Worm (Caenorhabditis elegans) whole organism, young adult: ENCODE measurements around the gene Y42G9A.3.

Experiments used
- B0336.3 ChIP-seq: fragments of 200-800 bp; sonication (Bioruptor generic); IDR thresholded peaks from 2 replicates; pipeline ENCODE4 v1.3.6; 2022; ENCODE audit warnings: missing genetic modification characterization, missing compliant biosample characterization
- C06A6.2 ChIP-seq: fragments of 200-800 bp; sonication (Bioruptor generic); conservative IDR thresholded peaks from 2 replicates; pipeline ENCODE4 v1.3.6; 2022; ENCODE audit warnings: missing genetic modification characterization, missing compliant biosample characterization
- D2030.7 ChIP-seq: fragments of 200-800 bp; sonication (Bioruptor generic); IDR thresholded peaks from 2 replicates; pipeline ENCODE4 v1.3.6; 2022; ENCODE audit warnings: missing genetic modification reagents, missing genetic modification characterization, missing compliant biosample characterization
- F10E7.11 ChIP-seq: sonication (generic microtip); optimal IDR thresholded peaks from 2 replicates; lab custom pipeline; 2017; ENCODE audit warnings: mild to moderate bottlenecking, missing genetic modification characterization, moderate library complexity, missing compliant biosample characterization
- F22D6.2 ChIP-seq: sonication (generic microtip); optimal IDR thresholded peaks from 2 replicates; lab custom pipeline; 2016; ENCODE audit warnings: mild to moderate bottlenecking, missing genetic modification characterization, missing compliant biosample characterization
- F39B2.1 ChIP-seq: fragments of 200-800 bp; sonication (Bioruptor generic); IDR thresholded peaks from 2 replicates; pipeline ENCODE4 v1.3.6; 2022; ENCODE audit warnings: missing genetic modification reagents, missing genetic modification characterization, missing compliant biosample characterization
- F49E8.2 ChIP-seq: sonication (generic microtip); optimal IDR thresholded peaks from 3 replicates; lab custom pipeline; 2017; ENCODE audit warnings: missing genetic modification characterization, mild to moderate bottlenecking, missing compliant biosample characterization, antibody characterized with exemption, moderate library complexity; ENCODE audit not compliant: insufficient read depth
- F52B5.7 ChIP-seq: sonication (generic microtip); optimal IDR thresholded peaks from 2 replicates; lab custom pipeline; 2016; ENCODE audit warnings: mild to moderate bottlenecking, missing genetic modification characterization, missing compliant biosample characterization
- K12H6.12 ChIP-seq: fragments of 200-800 bp; sonication (Bioruptor generic); optimal IDR thresholded peaks from 2 replicates; lab custom pipeline; 2018; ENCODE audit warnings: mild to moderate bottlenecking, missing genetic modification characterization, missing compliant biosample characterization
- T26A5.8 ChIP-seq: sonication (generic microtip); optimal IDR thresholded peaks from 2 replicates; lab custom pipeline; 2016; ENCODE audit warnings: missing genetic modification characterization, missing compliant biosample characterization
- Y95B8A.8 ChIP-seq: fragments of 200-800 bp; sonication (Bioruptor generic); IDR thresholded peaks from 2 replicates; pipeline ENCODE4 v1.3.6; 2022; ENCODE audit warnings: missing genetic modification reagents, missing genetic modification characterization, missing compliant biosample characterization
- akir-1 ChIP-seq: fragments of 200-800 bp; sonication (Bioruptor generic); optimal IDR thresholded peaks from 2 replicates; lab custom pipeline; 2018; ENCODE audit warnings: mild to moderate bottlenecking, missing genetic modification characterization, moderate library complexity, missing compliant biosample characterization
- attf-3 ChIP-seq: fragments of 200-800 bp; sonication (Bioruptor generic); conservative IDR thresholded peaks from 2 replicates; pipeline ENCODE4 v1.3.6; 2022; ENCODE audit warnings: missing genetic modification reagents, missing genetic modification characterization, missing compliant biosample characterization
- attf-5 ChIP-seq: fragments of 200-800 bp; sonication (Bioruptor generic); optimal IDR thresholded peaks from 2 replicates; lab custom pipeline; 2018; ENCODE audit warnings: mild to moderate bottlenecking, missing genetic modification characterization, missing compliant biosample characterization
- bed-2 ChIP-seq: fragments of 200-800 bp; sonication (Bioruptor generic); IDR thresholded peaks from 2 replicates; pipeline ENCODE4 v1.3.6; 2022; ENCODE audit warnings: missing genetic modification reagents, missing genetic modification characterization, missing compliant biosample characterization
- ceh-100 ChIP-seq: fragments of 200-800 bp; sonication (Bioruptor generic); IDR thresholded peaks from 2 replicates; pipeline ENCODE4 v1.3.6; 2022; ENCODE audit warnings: missing genetic modification reagents, missing genetic modification characterization, missing compliant biosample characterization
- ceh-40 ChIP-seq: fragments of 200-800 bp; sonication (Bioruptor generic); IDR thresholded peaks from 2 replicates; pipeline ENCODE4 v1.3.6; 2022; ENCODE audit warnings: missing genetic modification characterization, missing compliant biosample characterization
- ceh-91 ChIP-seq: fragments of 200-800 bp; sonication (Bioruptor generic); IDR thresholded peaks from 2 replicates; pipeline ENCODE4 v1.3.6; 2022; ENCODE audit warnings: missing genetic modification reagents, missing genetic modification characterization, missing compliant biosample characterization
- die-1 ChIP-seq: sonication (generic microtip); optimal IDR thresholded peaks from 2 replicates; lab custom pipeline; 2016; ENCODE audit warnings: missing genotype, mild to moderate bottlenecking, missing genetic modification characterization, missing compliant biosample characterization
- gei-17 ChIP-seq: fragments of 200-800 bp; sonication (Bioruptor generic); optimal IDR thresholded peaks from 2 replicates; lab custom pipeline; 2018; ENCODE audit warnings: mild to moderate bottlenecking, missing genetic modification characterization, missing compliant biosample characterization
- hlh-12 ChIP-seq: sonication (generic microtip); optimal IDR thresholded peaks from 2 replicates; lab custom pipeline; 2016; ENCODE audit warnings: missing genetic modification characterization, missing compliant biosample characterization
- hmg-20 ChIP-seq: fragments of 200-800 bp; sonication (Bioruptor generic); IDR thresholded peaks from 2 replicates; pipeline ENCODE4 v1.3.6; 2022; ENCODE audit warnings: missing genetic modification reagents, missing genetic modification characterization, missing compliant biosample characterization
- lin-26 ChIP-seq: fragments of 200-800 bp; sonication (Bioruptor generic); IDR thresholded peaks from 2 replicates; pipeline ENCODE4 v1.3.6; 2022; ENCODE audit warnings: missing genetic modification reagents, missing genetic modification characterization, missing compliant biosample characterization
- lin-40 ChIP-seq: sonication (generic microtip); optimal IDR thresholded peaks from 2 replicates; lab custom pipeline; 2016; ENCODE audit warnings: missing genetic modification characterization, mild to moderate bottlenecking, missing compliant biosample characterization, missing genotype, missing genetic modification reagents
- lir-1 ChIP-seq: fragments of 200-800 bp; sonication (Bioruptor generic); conservative IDR thresholded peaks from 2 replicates; pipeline ENCODE4 v1.3.6; 2022; ENCODE audit warnings: missing genetic modification reagents, missing genetic modification characterization, missing compliant biosample characterization
- lsl-1 ChIP-seq: fragments of 200-800 bp; sonication (Bioruptor generic); optimal IDR thresholded peaks from 2 replicates; lab custom pipeline; 2018; ENCODE audit warnings: mild to moderate bottlenecking, missing genetic modification characterization, moderate library complexity, missing compliant biosample characterization
- madf-10 ChIP-seq: sonication (generic microtip); optimal IDR thresholded peaks from 2 replicates; lab custom pipeline; 2016; ENCODE audit warnings: mild to moderate bottlenecking, missing genetic modification characterization, missing compliant biosample characterization
- mel-28 ChIP-seq: sonication (generic microtip); optimal IDR thresholded peaks from 2 replicates; lab custom pipeline; 2016; ENCODE audit warnings: borderline replicate concordance, mild to moderate bottlenecking, missing genetic modification characterization, missing compliant biosample characterization
- nfya-1 ChIP-seq: sonication (generic microtip); optimal IDR thresholded peaks from 2 replicates; lab custom pipeline; 2017; ENCODE audit warnings: antibody characterized with exemption, missing compliant biosample characterization, missing genetic modification characterization, borderline replicate concordance; ENCODE audit not compliant: insufficient read depth
- nhr-80 ChIP-seq: sonication (generic microtip); optimal IDR thresholded peaks from 2 replicates; lab custom pipeline; 2016; ENCODE audit warnings: missing genetic modification characterization, missing compliant biosample characterization
- nhr-90 ChIP-seq: sonication (generic microtip); optimal IDR thresholded peaks from 2 replicates; lab custom pipeline; 2016; ENCODE audit warnings: missing genotype, mild to moderate bottlenecking, missing genetic modification characterization, missing compliant biosample characterization
- sdz-38 ChIP-seq: sonication (generic microtip); optimal IDR thresholded peaks from 2 replicates; lab custom pipeline; 2016; ENCODE audit warnings: missing genotype, missing genetic modification characterization, missing compliant biosample characterization
- snpc-1.1 ChIP-seq: sonication (generic microtip); optimal IDR thresholded peaks from 2 replicates; lab custom pipeline; 2017; ENCODE audit warnings: missing genetic modification characterization, mild to moderate bottlenecking, missing compliant biosample characterization, antibody characterized with exemption, moderate library complexity, missing genotype, missing genetic modification reagents; ENCODE audit not compliant: insufficient read depth
- snpc-3.4 ChIP-seq: sonication (generic microtip); optimal IDR thresholded peaks from 2 replicates; lab custom pipeline; 2017; ENCODE audit warnings: missing genetic modification characterization, mild to moderate bottlenecking, missing compliant biosample characterization, antibody characterized with exemption, moderate library complexity, missing genotype, missing genetic modification reagents
- snpc-4 ChIP-seq, 5 experiments: fragments of 150-350 bp in 1 of 5; sonication (generic microtip) in 4 of 5; optimal IDR thresholded peaks; 2 replicates each; lab custom pipeline; 2014 to 2018; ENCODE audit warnings: missing genetic modification characterization in 5 of 5, missing biosample characterization in 3 of 5, antibody characterized with exemption in 2 of 5, mild to moderate bottlenecking in 2 of 5, missing compliant biosample characterization in 2 of 5, missing genotype in 2 of 5, moderate library complexity in 2 of 5, missing genetic modification reagents in 1 of 5
- unc-62 ChIP-seq: fragments of 150-350 bp; optimal IDR thresholded peaks from 2 replicates; lab custom pipeline; 2014; ENCODE audit warnings: missing biosample characterization, missing genetic modification reagents, missing genetic modification characterization
- ztf-22 ChIP-seq: fragments of 200-800 bp; sonication (Bioruptor generic); optimal IDR thresholded peaks from 2 replicates; lab custom pipeline; 2018; ENCODE audit warnings: mild to moderate bottlenecking, missing genetic modification characterization, moderate library complexity, missing compliant biosample characterization
- ztf-6 ChIP-seq: fragments of 200-800 bp; sonication (Bioruptor generic); IDR thresholded peaks from 2 replicates; pipeline ENCODE4 v1.3.6; 2022; ENCODE audit warnings: missing genetic modification reagents, missing genetic modification characterization, missing compliant biosample characterization

Y42G9A.3 gene

ce11 chrIII:6158642-6159475 lies 12.8 kb downstream of the Y42G9A.3 start, which contains the start of gene nfm-1 (continued):
- TF ChIP-seq unc-62 (GFP tag; lab: Kevin White, UChicago): no peak
- peak; percentile 57 for TF ChIP-seq snpc-1.1 (tag; lab: Kevin White, UChicago)
- no peak for TF ChIP-seq bed-2 (GFP tag; lab: Robert Waterston, UW)
- TF ChIP-seq hmg-20: peak; percentile 46; the same call in 1 of the 2 replicates
- 0 out of 2 replicates have a peak, but pooled peaks have one; percentile 56 for TF ChIP-seq ceh-40 (GFP tag; lab: Robert Waterston, UW)
- TF ChIP-seq lsl-1 (GFP tag; lab: Kevin White, UChicago): peak; percentile 60
- peak; percentile 61 for TF ChIP-seq K12H6.12 (tag; lab: Kevin White, UChicago)
- no peak for TF ChIP-seq mel-28
- peak; percentile 86 for TF ChIP-seq die-1 (tag; lab: Kevin White, UChicago)
- peak; percentile 19; the same call in 1 of the 2 replicates for TF ChIP-seq ztf-6 (GFP tag; lab: Robert Waterston, UW)
- peak; percentile 81 for TF ChIP-seq madf-10
- peak; percentile 50; the same call in 1 of the 2 replicates for TF ChIP-seq lir-1 (GFP tag; lab: Robert Waterston, UW)
- no peak for TF ChIP-seq hlh-12 (tag; lab: Kevin White, UChicago)
- peak; percentile 44 for TF ChIP-seq gei-17
- TF ChIP-seq lin-40 (tag; lab: Kevin White, UChicago): peak; percentile 58
- TF ChIP-seq nfya-1: no peak
- TF ChIP-seq T26A5.8 (tag; lab: Kevin White, UChicago): peak; percentile 76
- TF ChIP-seq lin-26 (GFP tag; lab: Robert Waterston, UW): peak; percentile 88
- TF ChIP-seq ceh-91 (GFP tag; lab: Robert Waterston, UW): peak; percentile 39; the same call in 1 of the 2 replicates
- peak; percentile 79 for TF ChIP-seq B0336.3 (GFP tag; lab: Robert Waterston, UW)
- TF ChIP-seq ztf-22 (GFP tag; lab: Kevin White, UChicago): no peak
- TF ChIP-seq Y95B8A.8 (GFP tag; lab: Robert Waterston, UW): 0 out of 2 replicates have a peak, but pooled peaks have one; percentile 5
- TF ChIP-seq attf-5 (GFP tag; lab: Kevin White, UChicago): peak; percentile 56
- TF ChIP-seq snpc-3.4 (tag; lab: Kevin White, UChicago): peak; percentile 57
- peak; percentile 78 for TF ChIP-seq nhr-90 (tag; lab: Kevin White, UChicago)
- TF ChIP-seq C06A6.2 (GFP tag; lab: Robert Waterston, UW): peak; percentile 66; the same call in 1 of the 2 replicates
- peak; percentile 27 for TF ChIP-seq F22D6.2 (tag; lab: Kevin White, UChicago)
- TF ChIP-seq F52B5.7 (tag; lab: Kevin White, UChicago): peak; percentile 69
- no peak for TF ChIP-seq sdz-38 (tag; lab: Kevin White, UChicago)
- TF ChIP-seq snpc-4 (GFP tag; optimal IDR thresholded peaks at IDR 0.05; lab: Kevin White, UChicago): peak; percentile 30
- TF ChIP-seq snpc-4 (tag; optimal IDR thresholded peaks at IDR 0.05; lab: Kevin White, UChicago): peak in 3 of 4 experiments; percentile 21 to 65 (median 44)
- no peak for TF ChIP-seq F39B2.1 (GFP tag; lab: Robert Waterston, UW)
- TF ChIP-seq F49E8.2 (tag; lab: Kevin White, UChicago): peak; percentile 60
- peak; percentile 69; the same call in 1 of the 2 replicates for TF ChIP-seq attf-3 (GFP tag; lab: Robert Waterston, UW)
- peak; percentile 99 for TF ChIP-seq nhr-80
- TF ChIP-seq F10E7.11 (tag; lab: Kevin White, UChicago): peak; percentile 17
- peak; percentile 87 for TF ChIP-seq D2030.7 (GFP tag; lab: Robert Waterston, UW)
- peak; percentile 54; the same call in 1 of the 2 replicates for TF ChIP-seq ceh-100 (GFP tag; lab: Robert Waterston, UW)
- peak; percentile 79 for TF ChIP-seq akir-1 (GFP tag; lab: Kevin White, UChicago)
